Worm (Caenorhabditis elegans): ENCODE measurements around the gene C33F10.14.

- no peak for TF ChIP-seq fkh-10 (GFP tag; optimal IDR thresholded peaks at IDR 0.05)
- no peak for TF ChIP-seq npax-4 (tag; optimal IDR thresholded peaks at IDR 0.05)
- TF ChIP-seq unc-55 (GFP tag; optimal IDR thresholded peaks at IDR 0.05): no peak
Measured at ce11 chrII:4802917-4803316, 5.7 kb downstream of the C33F10.14 start.

Data from whole organism, late embryonic.